Fruit fly (Drosophila melanogaster) whole organism, wandering third instar larva: ENCODE data around the gene Sclp.

Source experiments
- Abd-B ChIP-seq: fragments of >200 bp; optimal IDR thresholded peaks from 2 replicates; lab custom pipeline; 2017; ENCODE audit warnings: missing biosample characterization, missing genetic modification characterization
- CG32264 ChIP-seq: fragments of 200-800 bp; sonication (Bioruptor generic); optimal IDR thresholded peaks from 2 replicates; lab custom pipeline; 2016; ENCODE audit warnings: missing biosample characterization, missing genetic modification characterization
- CG9705 ChIP-seq: fragments of 200-800 bp; sonication (Bioruptor generic); optimal IDR thresholded peaks from 2 replicates; lab custom pipeline; 2018; ENCODE audit warnings: missing biosample characterization, mild to moderate bottlenecking, missing genetic modification characterization
- CrebA ChIP-seq: fragments of 200-800 bp; sonication (Bioruptor generic); optimal IDR thresholded peaks from 2 replicates; lab custom pipeline; 2016; ENCODE audit warnings: missing biosample characterization, mild to moderate bottlenecking, missing genetic modification characterization, borderline replicate concordance
- Dfd ChIP-seq: fragments of >200 bp; optimal IDR thresholded peaks from 2 replicates; lab custom pipeline; 2017; ENCODE audit warnings: missing biosample characterization, missing genetic modification characterization
- Dif ChIP-seq: fragments of 200-275, 200-300 bp; sonication (Bioruptor generic); optimal IDR thresholded peaks from 2 replicates; lab custom pipeline; 2018; ENCODE audit warnings: missing biosample characterization, missing genetic modification characterization; ENCODE audit not compliant: partially characterized antibody
- GATAd ChIP-seq: sonication (Bioruptor generic); optimal IDR thresholded peaks from 2 replicates; lab custom pipeline; 2016; ENCODE audit warnings: missing biosample characterization, missing genetic modification characterization
- HLH106 ChIP-seq: fragments of 200-800 bp; optimal IDR thresholded peaks from 3 replicates; lab custom pipeline; 2019; ENCODE audit warnings: missing biosample characterization, mild to moderate bottlenecking, missing genetic modification characterization, moderate library complexity
- Hnf4 ChIP-seq: fragments of 200-800 bp; sonication (Bioruptor generic); optimal IDR thresholded peaks from 2 replicates; lab custom pipeline; 2016; ENCODE audit warnings: missing biosample characterization, mild to moderate bottlenecking, missing genetic modification characterization
- Hr78 ChIP-seq: fragments of >200 bp; optimal IDR thresholded peaks from 2 replicates; lab custom pipeline; 2017; ENCODE audit warnings: missing biosample characterization, missing genetic modification characterization
- Hr83 ChIP-seq: fragments of 200-300 bp; sonication (Bioruptor generic); optimal IDR thresholded peaks from 2 replicates; lab custom pipeline; 2016; ENCODE audit warnings: missing biosample characterization, mild to moderate bottlenecking, missing genetic modification characterization, moderate library complexity; ENCODE audit not compliant: poor library complexity, severe bottlenecking
- Jra ChIP-seq: sonication (Bioruptor generic); optimal IDR thresholded peaks from 2 replicates; lab custom pipeline; 2016; ENCODE audit warnings: missing biosample characterization, missing genetic modification characterization
- Mio ChIP-seq: sonication (Bioruptor generic); optimal IDR thresholded peaks from 2 replicates; lab custom pipeline; 2016; ENCODE audit warnings: missing biosample characterization, missing genetic modification characterization
- Myc ChIP-seq: fragments of >200 bp; optimal IDR thresholded peaks from 2 replicates; lab custom pipeline; 2017
- N ChIP-seq: fragments of >200 bp; optimal IDR thresholded peaks from 2 replicates; lab custom pipeline; 2018; ENCODE audit warnings: missing biosample characterization, missing external identifiers, missing genetic modification characterization
- OdsH ChIP-seq: fragments of 200-800 bp; sonication (Bioruptor generic); optimal IDR thresholded peaks from 2 replicates; lab custom pipeline; 2016; ENCODE audit warnings: missing biosample characterization, mild to moderate bottlenecking, missing genetic modification characterization
- Rel ChIP-seq, 2 experiments: fragments of 200-800 bp; sonication (Bioruptor generic) in 1 of 2; optimal IDR thresholded peaks; 2 replicates in 1 of 2; 3 replicates in 1 of 2; lab custom pipeline; 2016 to 2019; ENCODE audit warnings: mild to moderate bottlenecking in 2 of 2, missing biosample characterization in 2 of 2, missing genetic modification characterization in 2 of 2, moderate library complexity in 1 of 2
- Sp1 ChIP-seq: fragments of 200-800 bp; sonication (Bioruptor generic); optimal IDR thresholded peaks from 3 replicates; lab custom pipeline; 2019; ENCODE audit warnings: missing biosample characterization, mild to moderate bottlenecking, missing genetic modification characterization, moderate library complexity
- Vsx2 ChIP-seq: fragments of 200-300, 225-300 bp; sonication (Bioruptor generic); optimal IDR thresholded peaks from 2 replicates; lab custom pipeline; 2018; ENCODE audit warnings: missing biosample characterization, missing genetic modification characterization; ENCODE audit not compliant: partially characterized antibody
- br ChIP-seq: fragments of 200-800 bp; sonication (Bioruptor generic); optimal IDR thresholded peaks from 2 replicates; lab custom pipeline; 2016; ENCODE audit warnings: missing biosample characterization, missing genetic modification characterization
- brk ChIP-seq: fragments of 200-800 bp; sonication (Bioruptor generic); optimal IDR thresholded peaks from 2 replicates; lab custom pipeline; 2016; ENCODE audit warnings: missing biosample characterization, mild to moderate bottlenecking, missing genetic modification characterization
- dl ChIP-seq, 2 experiments: fragments of 175-275, 200-275 bp in 1 of 2; fragments of 200-275 bp in 1 of 2; sonication (Bioruptor generic); optimal IDR thresholded peaks; lab custom pipeline; 2018; ENCODE audit warnings: mild to moderate bottlenecking in 2 of 2, missing biosample characterization in 2 of 2, missing genetic modification characterization in 2 of 2, moderate library complexity in 2 of 2; ENCODE audit not compliant: partially characterized antibody in 2 of 2, insufficient read depth in 1 of 2
- dmrt93B ChIP-seq: fragments of 200-800 bp; sonication (Bioruptor generic); optimal IDR thresholded peaks from 2 replicates; lab custom pipeline; 2018; ENCODE audit warnings: missing biosample characterization, mild to moderate bottlenecking, missing genetic modification characterization
- dsf ChIP-seq: sonication (Bioruptor generic); optimal IDR thresholded peaks from 2 replicates; lab custom pipeline; 2016; ENCODE audit warnings: missing biosample characterization, missing genetic modification characterization, borderline replicate concordance
- ey ChIP-seq: fragments of 200-800 bp; sonication (Bioruptor generic); optimal IDR thresholded peaks from 2 replicates; lab custom pipeline; 2016; ENCODE audit warnings: missing biosample characterization, missing genetic modification characterization
- foxo ChIP-seq, 2 experiments: fragments of 200-800 bp; sonication (Bioruptor generic); optimal IDR thresholded peaks; 2 replicates in 1 of 2; 3 replicates in 1 of 2; lab custom pipeline; 2016 to 2017; ENCODE audit warnings: missing biosample characterization in 2 of 2, missing genetic modification characterization in 2 of 2
- fru ChIP-seq: fragments of 200-800 bp; sonication (Bioruptor generic); optimal IDR thresholded peaks from 3 replicates; lab custom pipeline; 2016; ENCODE audit warnings: missing biosample characterization, mild to moderate bottlenecking, missing genetic modification characterization
- h ChIP-seq: fragments of 200-800 bp; sonication (Bioruptor generic); optimal IDR thresholded peaks from 3 replicates; lab custom pipeline; 2016; ENCODE audit warnings: missing biosample characterization, mild to moderate bottlenecking, missing genetic modification characterization
- jim ChIP-seq: fragments of 175-275, 200-325 bp; sonication (Bioruptor generic); optimal IDR thresholded peaks from 2 replicates; lab custom pipeline; 2016; ENCODE audit warnings: missing biosample characterization, mild to moderate bottlenecking, missing genetic modification characterization
- lola ChIP-seq: fragments of >200 bp; optimal IDR thresholded peaks from 2 replicates; lab custom pipeline; 2017; ENCODE audit warnings: missing biosample characterization, missing genetic modification characterization
- pan ChIP-seq: fragments of >200 bp; optimal IDR thresholded peaks from 2 replicates; lab custom pipeline; 2017
- psq ChIP-seq: fragments of 200-800 bp; sonication (Bioruptor generic); optimal IDR thresholded peaks from 3 replicates; lab custom pipeline; 2017; ENCODE audit warnings: missing biosample characterization, mild to moderate bottlenecking, missing genetic modification characterization, moderate library complexity
- rgr ChIP-seq: fragments of 200-800 bp; sonication (Bioruptor generic); optimal IDR thresholded peaks from 3 replicates; lab custom pipeline; 2016; ENCODE audit warnings: missing biosample characterization, mild to moderate bottlenecking, missing genetic modification characterization
- sage ChIP-seq: fragments of 200-800 bp; sonication (Bioruptor generic); optimal IDR thresholded peaks from 2 replicates; lab custom pipeline; 2016; ENCODE audit warnings: missing biosample characterization, mild to moderate bottlenecking, missing genetic modification characterization
- sv ChIP-seq: fragments of 200-800 bp; sonication (Bioruptor generic); optimal IDR thresholded peaks from 3 replicates; lab custom pipeline; 2016; ENCODE audit warnings: missing biosample characterization, missing genetic modification characterization
- tai ChIP-seq: sonication (Bioruptor generic); optimal IDR thresholded peaks from 2 replicates; lab custom pipeline; 2016; ENCODE audit warnings: missing biosample characterization, missing genetic modification characterization
- usp ChIP-seq: fragments of >200 bp; optimal IDR thresholded peaks from 2 replicates; lab custom pipeline; 2017; ENCODE audit warnings: missing biosample characterization, missing genetic modification characterization
- woc ChIP-seq: sonication (Bioruptor generic); optimal IDR thresholded peaks from 2 replicates; lab custom pipeline; 2016; ENCODE audit warnings: missing biosample characterization, mild to moderate bottlenecking, missing genetic modification characterization

Gene Sclp

DNA sequence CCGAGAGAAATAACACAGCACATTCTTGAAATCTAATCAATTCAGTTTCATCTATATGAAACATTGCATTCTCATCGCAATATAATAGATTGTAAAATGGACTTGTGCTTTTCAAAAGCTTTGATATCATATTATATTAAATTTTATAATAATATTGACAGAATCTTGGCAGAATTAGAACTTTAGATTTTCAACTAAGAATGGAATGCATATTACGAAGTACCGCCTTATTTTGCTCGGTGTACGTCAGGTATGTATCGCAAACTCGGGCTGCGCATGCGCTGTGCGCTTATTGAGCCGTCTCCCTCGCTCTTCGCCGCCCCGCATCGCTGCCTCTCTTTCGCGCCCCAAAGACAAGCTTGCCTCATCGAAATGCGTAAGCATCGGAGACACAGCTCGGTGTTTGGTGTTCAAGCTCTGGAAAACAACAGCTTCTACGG, 9.3 kb downstream of the Sclp start:
- TF ChIP-seq N (GFP tag; lab: Kevin White, UChicago) (no peak), Mio (no peak), ey (GFP tag; lab: Kevin White, UChicago) (peak; percentile 53), dl (GFP tag; optimal IDR thresholded peaks at IDR 0.05; lab: Kevin White, UChicago; ENCODE audit: insufficient read depth in 1 of 2, partially characterized antibody in 2 of 2) (no peak), sv (GFP tag; lab: Kevin White, UChicago) (peak; percentile 70), fru (GFP tag; lab: Kevin White, UChicago) (peak; percentile 77), tai (no peak), dsf (GFP tag; lab: Kevin White, UChicago) (no peak), woc (peak; percentile 65), dmrt93B (GFP tag; lab: Kevin White, UChicago) (peak; percentile 84), jim (GFP tag; lab: Kevin White, UChicago) (no peak), Vsx2 (GFP tag; lab: Kevin White, UChicago) (no peak), HLH106 (tag; lab: Kevin White, UChicago) (peak; percentile 96), OdsH (peak; percentile 84), h (peak; percentile 77), CrebA (GFP tag; lab: Kevin White, UChicago) (no peak), Hr78 (GFP tag; lab: Kevin White, UChicago) (no peak), Hnf4 (GFP tag; lab: Kevin White, UChicago) (peak; percentile 37), Dfd (GFP tag; lab: Kevin White, UChicago) (no peak), usp (GFP tag; lab: Kevin White, UChicago) (no peak), pan (no peak), psq (GFP tag; lab: Kevin White, UChicago) (peak; percentile 79), Rel (GFP tag; optimal IDR thresholded peaks at IDR 0.05; lab: Kevin White, UChicago) (no peak), Rel (tag; optimal IDR thresholded peaks at IDR 0.05; lab: Kevin White, UChicago) (peak; percentile 77), brk (GFP tag; lab: Kevin White, UChicago) (peak; percentile 65), GATAd (no peak), foxo (GFP tag; optimal IDR thresholded peaks at IDR 0.05; lab: Kevin White, UChicago) (peak in 1 of 2 experiments; percentile 83), Hr83 (GFP tag; lab: Kevin White, UChicago) (no peak), CG9705 (GFP tag; lab: Kevin White, UChicago) (peak; percentile 90), br (peak; percentile 65), rgr (GFP tag; lab: Kevin White, UChicago) (peak; percentile 77), Jra (GFP tag; lab: Kevin White, UChicago) (no peak), Sp1 (GFP tag; lab: Kevin White, UChicago) (peak; percentile 95), sage (GFP tag; lab: Kevin White, UChicago) (no peak), lola (GFP tag; lab: Kevin White, UChicago) (no peak), Abd-B (GFP tag; lab: Kevin White, UChicago) (no peak), Myc (no peak)

DNA sequence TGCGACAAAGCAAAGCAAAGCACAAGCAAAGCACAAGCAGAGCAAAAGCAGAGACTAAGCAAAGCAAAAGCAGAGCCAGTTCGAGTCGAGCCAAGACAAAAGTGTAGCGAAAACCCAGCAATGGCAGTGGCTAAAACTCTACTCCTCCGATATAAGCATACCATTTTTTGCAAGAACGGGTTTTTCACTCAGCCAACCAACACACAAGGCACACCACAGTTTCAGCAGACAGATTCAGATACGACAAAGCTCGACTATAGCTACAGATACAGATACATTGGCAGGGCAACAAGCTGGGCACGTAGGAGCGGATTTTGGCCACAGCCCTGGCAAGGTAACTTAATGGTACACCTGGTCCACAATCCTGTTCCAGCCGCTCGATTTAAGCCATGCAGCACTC, 10.9 kb downstream of the Sclp start:
- TF ChIP-seq woc (peak; percentile 21), jim (GFP tag; lab: Kevin White, UChicago) (no peak)
- TF ChIP-seq, all 38 proteins: peak for 1

DNA sequence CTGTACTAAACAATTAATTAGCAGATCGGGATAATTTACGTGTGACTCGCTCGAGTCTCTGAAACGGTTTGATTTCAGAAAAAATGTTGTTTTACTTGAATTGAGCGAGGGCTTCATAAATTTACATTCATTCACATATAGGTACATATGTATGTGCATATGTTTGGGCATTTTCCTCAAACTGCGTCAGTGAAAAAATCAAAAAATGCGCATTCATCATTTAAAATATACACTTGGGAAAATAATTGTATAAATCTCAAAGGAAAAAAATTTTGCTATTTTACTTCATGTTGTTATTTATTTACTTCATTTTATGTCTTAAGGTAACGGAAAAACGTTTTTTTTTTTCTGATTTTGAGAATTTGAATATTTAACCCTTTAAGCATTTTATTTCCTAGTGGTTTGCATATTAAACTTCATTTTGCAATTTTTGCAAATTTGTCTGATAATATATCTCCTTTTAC, 17.6 kb downstream of the Sclp start, which contains the start of gene CG43156:
Gene CG43156 (minus strand): TSS at position 51 of the 464 bp plus-strand sequence.
- TF ChIP-seq woc: no peak
- TF ChIP-seq Dif: no peak
- TF ChIP-seq HLH106 (tag; lab: Kevin White, UChicago): no peak
- no peak for TF ChIP-seq Rel (GFP tag; optimal IDR thresholded peaks at IDR 0.05; lab: Kevin White, UChicago)
- TF ChIP-seq Rel (tag; optimal IDR thresholded peaks at IDR 0.05; lab: Kevin White, UChicago): no peak
- no peak for TF ChIP-seq GATAd
- TF ChIP-seq Hr78 (GFP tag; lab: Kevin White, UChicago): no peak
- no peak for TF ChIP-seq Vsx2 (GFP tag; lab: Kevin White, UChicago)
- no peak for TF ChIP-seq lola (GFP tag; lab: Kevin White, UChicago)
- no peak for TF ChIP-seq dsf (GFP tag; lab: Kevin White, UChicago)
- TF ChIP-seq CG9705 (GFP tag; lab: Kevin White, UChicago): no peak
- no peak for TF ChIP-seq Jra (GFP tag; lab: Kevin White, UChicago)
- no peak for TF ChIP-seq CrebA (GFP tag; lab: Kevin White, UChicago)
- no peak for TF ChIP-seq CG32264 (GFP tag; lab: Kevin White, UChicago)
- TF ChIP-seq N (GFP tag; lab: Kevin White, UChicago): no peak
- TF ChIP-seq sage (GFP tag; lab: Kevin White, UChicago): no peak
